Worm (Caenorhabditis elegans): ENCODE data around the gene srh-56.

DNA sequence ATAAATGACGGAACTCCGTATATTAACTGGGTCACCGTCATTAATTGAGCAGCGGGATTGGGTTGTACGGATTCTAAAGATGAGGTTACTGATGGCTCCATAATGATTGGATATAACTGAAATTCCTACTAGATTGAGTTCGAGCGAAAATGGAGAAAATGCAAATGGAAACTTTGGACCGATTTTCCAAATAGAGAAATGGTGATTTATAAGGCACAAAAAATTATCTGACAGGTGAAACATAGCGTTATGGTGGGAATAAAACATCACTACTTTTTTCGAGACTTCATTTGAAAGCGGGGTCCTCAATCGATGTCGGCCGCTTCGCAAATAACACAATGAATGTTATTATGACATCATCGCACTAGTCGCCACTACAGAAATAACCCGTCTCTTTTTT lies 49.1 kb upstream of the srh-56 start, which contains the start of gene srg-60:
- no peak for TF ChIP-seq ZK337.2 (GFP tag; IDR thresholded peaks at IDR 0.05)
- TF ChIP-seq lir-3 (tag; optimal IDR thresholded peaks at IDR 0.05) = no peak
- no peak for TF ChIP-seq fkh-10 (GFP tag; optimal IDR thresholded peaks at IDR 0.05)
- no peak for TF ChIP-seq nhr-28 (tag; optimal IDR thresholded peaks at IDR 0.05)
- no peak for TF ChIP-seq unc-62 (GFP tag; optimal IDR thresholded peaks at IDR 0.05 in 1 of 2)
- no peak for TF ChIP-seq unc-62 (tag; optimal IDR thresholded peaks at IDR 0.05)
- no peak for TF ChIP-seq R02D3.7 (tag; optimal IDR thresholded peaks at IDR 0.05)
- no peak for TF ChIP-seq gei-8 (GFP tag; optimal IDR thresholded peaks at IDR 0.05)
- no peak for TF ChIP-seq lin-39 (tag; optimal IDR thresholded peaks at IDR 0.05)

Data from whole organism, L4 larva.